Worm (Caenorhabditis elegans) whole organism, dauer: Measurements from ENCODE around the gene gcy-20.

Experiments
- unc-62 ChIP-seq: sonication (generic microtip); optimal IDR thresholded peaks from 2 replicates; lab custom pipeline; 2017; ENCODE audit warnings: missing biosample characterization, missing genetic modification reagents, missing genetic modification characterization

gcy-20 gene

ce11 chrV:16258142-16258541 lies 4.6 kb upstream of the gcy-20 start, which contains the start of gene nhr-218:
Gene nhr-218 (plus strand): TSS chrV:16258442.
- TF ChIP-seq unc-62 = no peak

- no peak for TF ChIP-seq unc-62
Observed at ce11 chrV:16256395-16256794, 2.8 kb upstream of the gcy-20 start, which contains the start of gene bgnt-1.3. Gene bgnt-1.3 (minus strand): TSS chrV:16256495.

- no peak for TF ChIP-seq unc-62
Observed at ce11 chrV:16249105-16249504, 4.5 kb downstream of the gcy-20 start.

ce11 chrV:16246579-16246978 lies 7.0 kb downstream of the gcy-20 start, which contains the start of gene srh-95:
Gene srh-95 (plus strand): TSS chrV:16246879.
- TF ChIP-seq unc-62 = no peak

ce11 chrV:16244078-16244477 lies 9.5 kb downstream of the gcy-20 start, which contains the start of gene srh-104:
Gene srh-104 (minus strand): TSS chrV:16244178.
- no peak for TF ChIP-seq unc-62

ce11 chrV:16237223-16237622 lies 16.4 kb downstream of the gcy-20 start, which contains the start of gene F21H7.5:
Gene F21H7.5 (plus strand): TSS chrV:16237523.
- no peak for TF ChIP-seq unc-62

- no peak for TF ChIP-seq unc-62
Observed at ce11 chrV:16235647-16236046, 17.9 kb downstream of the gcy-20 start, which contains the start of gene srh-98. Gene srh-98 (minus strand): TSS chrV:16235747.

ce11 chrV:16235135-16235534 lies 18.5 kb downstream of the gcy-20 start, which contains the start of gene F21H7.3:
Gene F21H7.3 (minus strand): TSS chrV:16235235.
- no peak for TF ChIP-seq unc-62

ce11 chrV:16233624-16234023 lies 20.0 kb downstream of the gcy-20 start, which contains the start of gene clec-233:
Gene clec-233 (plus strand): TSS chrV:16233924.
- no peak for TF ChIP-seq unc-62

- TF ChIP-seq unc-62 = no peak
Observed at ce11 chrV:16232180-16232579, 21.4 kb downstream of the gcy-20 start, which contains the start of gene gst-22. Gene gst-22 (minus strand): TSS chrV:16232282.

ce11 chrV:16229896-16230295 lies 23.7 kb downstream of the gcy-20 start, which contains the start of the genes F21H7.2 and F21H7.12:
Gene F21H7.2 (minus strand): TSS chrV:16229996.
Gene F21H7.12 (plus strand): TSS chrV:16230165.
- TF ChIP-seq unc-62 = no peak

- TF ChIP-seq unc-62 = no peak
Observed at ce11 chrV:16229439-16229838, 24.1 kb downstream of the gcy-20 start.

- TF ChIP-seq unc-62 = no peak
Observed at ce11 chrV:16226581-16226980, 27.0 kb downstream of the gcy-20 start, which contains the start of gene F11A5.13. Gene F11A5.13 (minus strand): TSS chrV:16226681.

ce11 chrV:16225524-16226116 lies 28.0 kb downstream of the gcy-20 start:
- TF ChIP-seq unc-62 = no peak

ce11 chrV:16224027-16224426 lies 29.6 kb downstream of the gcy-20 start, which contains the start of gene stdh-2:
Gene stdh-2 (plus strand): TSS chrV:16224327.
- no peak for TF ChIP-seq unc-62

- no peak for TF ChIP-seq unc-62
Observed at ce11 chrV:16220020-16220419, 33.6 kb downstream of the gcy-20 start.

- TF ChIP-seq unc-62 = no peak
Observed at ce11 chrV:16218972-16219757, 34.4 kb downstream of the gcy-20 start, which contains the start of gene glc-1. Gene glc-1 (plus strand): TSS chrV:16219634.
